Worm (Caenorhabditis elegans): ENCODE results near the gene K02A6.4.

DNA sequence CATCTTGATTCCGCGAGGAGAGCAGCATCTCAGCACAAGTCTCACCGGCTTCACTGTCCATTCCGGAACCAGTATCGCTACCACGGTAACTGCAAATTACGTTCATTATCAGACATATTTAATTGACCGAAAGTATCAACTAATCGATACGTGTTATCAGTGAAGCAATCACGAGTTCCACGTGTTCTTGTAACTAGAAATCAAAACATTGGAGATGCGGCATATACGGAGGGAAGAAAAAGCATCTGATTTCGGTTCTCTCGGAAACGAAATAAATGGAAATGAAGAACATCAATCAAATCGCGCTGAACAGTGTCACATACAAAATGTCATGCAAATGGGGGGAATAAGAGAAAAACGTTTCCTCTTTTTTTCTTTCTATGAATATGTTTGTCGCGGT lies 25.3 kb downstream of the K02A6.4 start:
- TF ChIP-seq ref-1 (GFP tag; conservative IDR thresholded peaks at IDR 0.05) (no peak), klf-2 (GFP tag; conservative IDR thresholded peaks at IDR 0.05) (no peak), tab-1 (GFP tag; IDR thresholded peaks at IDR 0.05) (no peak), ztf-29 (GFP tag; IDR thresholded peaks at IDR 0.05) (no peak)
